Worm (Caenorhabditis elegans) whole organism, early embryonic: ENCODE measurements around the gene col-126.
A peak's percentile ranks its signal among the peaks of the same experiment; 100 is the strongest.

Source experiments
- B0310.2 ChIP-seq: sonication (generic microtip); optimal IDR thresholded peaks from 2 replicates; lab custom pipeline; 2016; ENCODE audit warnings: mild to moderate bottlenecking, missing genetic modification characterization, missing compliant biosample characterization
- F13C5.2 ChIP-seq: sonication (generic microtip); optimal IDR thresholded peaks from 2 replicates; lab custom pipeline; 2017; ENCODE audit warnings: mild to moderate bottlenecking, missing genetic modification characterization, inconsistent platforms, missing compliant biosample characterization
- aly-1 ChIP-seq: sonication (generic microtip); optimal IDR thresholded peaks from 2 replicates; lab custom pipeline; 2016; ENCODE audit warnings: missing genetic modification characterization, missing compliant biosample characterization
- ama-1 ChIP-seq: fragments of 150-350 bp; optimal IDR thresholded peaks from 2 replicates; lab custom pipeline; 2014
- ceh-13 ChIP-seq: fragments of 200-800 bp; sonication (Bioruptor generic); optimal IDR thresholded peaks from 2 replicates; lab custom pipeline; 2018; ENCODE audit warnings: mild to moderate bottlenecking, missing genetic modification characterization, missing compliant biosample characterization
- ceh-36 ChIP-seq: sonication (generic microtip); optimal IDR thresholded peaks from 2 replicates; lab custom pipeline; 2016; ENCODE audit warnings: missing genetic modification characterization, inconsistent platforms, missing compliant biosample characterization
- ets-7 ChIP-seq: sonication (generic microtip); optimal IDR thresholded peaks from 2 replicates; lab custom pipeline; 2016; ENCODE audit warnings: missing genotype, missing genetic modification characterization, missing compliant biosample characterization
- flt-1 ChIP-seq: fragments of 200-800 bp; sonication (Bioruptor generic); IDR thresholded peaks from 2 replicates; pipeline ENCODE4 v1.3.6; 2022; ENCODE audit warnings: missing genetic modification characterization, missing compliant biosample characterization
- hmbx-1 ChIP-seq: sonication (generic microtip); optimal IDR thresholded peaks from 2 replicates; lab custom pipeline; 2016; ENCODE audit warnings: mild to moderate bottlenecking, missing genetic modification characterization, missing compliant biosample characterization
- hmg-4 ChIP-seq: fragments of 200-800 bp; sonication (Bioruptor generic); optimal IDR thresholded peaks from 2 replicates; lab custom pipeline; 2018; ENCODE audit warnings: mild to moderate bottlenecking, missing genetic modification characterization, missing compliant biosample characterization
- hnd-1 ChIP-seq: sonication (generic microtip); optimal IDR thresholded peaks from 2 replicates; lab custom pipeline; 2016; ENCODE audit warnings: missing genetic modification characterization, missing compliant biosample characterization
- pes-1 ChIP-seq: fragments of 200-800 bp; sonication (Bioruptor generic); IDR thresholded peaks from 2 replicates; pipeline ENCODE4 v1.3.6; 2022; ENCODE audit warnings: missing genetic modification reagents, missing genetic modification characterization, missing compliant biosample characterization
- scrt-1 ChIP-seq: fragments of 200-800 bp; sonication (Bioruptor generic); IDR thresholded peaks from 2 replicates; pipeline ENCODE4 v1.3.6; 2022; ENCODE audit warnings: missing genetic modification characterization, missing compliant biosample characterization
- sea-1 ChIP-seq: fragments of 200-800 bp; sonication (Bioruptor generic); conservative IDR thresholded peaks from 2 replicates; pipeline ENCODE4 v1.3.6; 2022; ENCODE audit warnings: missing genetic modification characterization, missing compliant biosample characterization
- tbx-11 ChIP-seq: fragments of 200-800 bp; sonication (Bioruptor generic); IDR thresholded peaks from 2 replicates; pipeline ENCODE4 v1.3.6; 2022; ENCODE audit warnings: missing genetic modification characterization, missing compliant biosample characterization
- tbx-37 ChIP-seq: fragments of 200-800 bp; sonication (Bioruptor generic); conservative IDR thresholded peaks from 2 replicates; pipeline ENCODE4 v1.3.6; 2022; ENCODE audit warnings: missing genetic modification reagents, missing genetic modification characterization, missing compliant biosample characterization
- tra-4 ChIP-seq: sonication (generic microtip); optimal IDR thresholded peaks from 2 replicates; lab custom pipeline; 2017; ENCODE audit warnings: missing genetic modification characterization, missing compliant biosample characterization

The col-126 gene

DNA sequence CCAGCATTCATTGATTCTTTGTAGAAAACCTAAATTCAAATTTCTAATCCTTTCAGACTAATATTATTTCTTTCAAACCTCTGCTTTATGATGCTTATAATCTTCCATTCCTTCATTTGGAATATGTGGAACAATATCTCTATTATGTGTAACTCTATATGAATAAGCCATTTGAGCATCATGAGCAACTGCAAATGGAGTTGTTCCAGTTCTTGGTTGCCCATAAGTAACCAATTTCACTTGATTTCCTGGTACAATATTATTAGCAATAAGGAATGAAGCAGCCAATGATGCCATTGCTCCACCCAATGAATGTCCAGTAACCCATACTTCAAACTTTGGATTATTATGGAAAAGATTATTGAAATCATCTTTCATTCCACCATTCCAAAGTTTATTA is 41.8 kb downstream of the col-126 start:
- no peak for TF ChIP-seq flt-1 (GFP tag; lab: Robert Waterston, UW)
- TF ChIP-seq pes-1 (GFP tag; lab: Robert Waterston, UW): no peak
- TF ChIP-seq F13C5.2: no peak
- TF ChIP-seq ama-1 (lab: Kevin White, UChicago): no peak
- TF ChIP-seq tra-4 (tag; lab: Kevin White, UChicago): no peak
- no peak for TF ChIP-seq hnd-1 (tag; lab: Kevin White, UChicago)
- TF ChIP-seq hmbx-1 (tag; lab: Kevin White, UChicago): no peak
- TF ChIP-seq aly-1 (tag; lab: Kevin White, UChicago): no peak
- TF ChIP-seq tbx-37: no peak
- TF ChIP-seq scrt-1: no peak
- no peak for TF ChIP-seq ets-7
- no peak for TF ChIP-seq ceh-13
- no peak for TF ChIP-seq hmg-4
- no peak for TF ChIP-seq sea-1 (GFP tag; lab: Robert Waterston, UW)
- no peak for TF ChIP-seq B0310.2 (tag; lab: Kevin White, UChicago)
- no peak for TF ChIP-seq tbx-11 (GFP tag; lab: Robert Waterston, UW)

- no peak for TF ChIP-seq ama-1 (lab: Kevin White, UChicago)
These were observed 43.3 kb downstream of the col-126 start, which contains the start of gene B0035.13 for ce11 chrIV:11306548-11306947. Gene B0035.13 (minus strand): TSS chrIV:11306720.

- TF ChIP-seq hmg-4 (no peak), ama-1 (lab: Kevin White, UChicago) (no peak), ceh-36 (no peak), F13C5.2 (no peak), hnd-1 (tag; lab: Kevin White, UChicago) (no peak), tra-4 (tag; lab: Kevin White, UChicago) (no peak), ets-7 (no peak), hmbx-1 (tag; lab: Kevin White, UChicago) (no peak), tbx-11 (GFP tag; lab: Robert Waterston, UW) (no peak), sea-1 (GFP tag; lab: Robert Waterston, UW) (no peak), flt-1 (GFP tag; lab: Robert Waterston, UW) (no peak), pes-1 (GFP tag; lab: Robert Waterston, UW) (no peak)
These were observed 44.6 kb downstream of the col-126 start for ce11 chrIV:11307770-11308169.

DNA sequence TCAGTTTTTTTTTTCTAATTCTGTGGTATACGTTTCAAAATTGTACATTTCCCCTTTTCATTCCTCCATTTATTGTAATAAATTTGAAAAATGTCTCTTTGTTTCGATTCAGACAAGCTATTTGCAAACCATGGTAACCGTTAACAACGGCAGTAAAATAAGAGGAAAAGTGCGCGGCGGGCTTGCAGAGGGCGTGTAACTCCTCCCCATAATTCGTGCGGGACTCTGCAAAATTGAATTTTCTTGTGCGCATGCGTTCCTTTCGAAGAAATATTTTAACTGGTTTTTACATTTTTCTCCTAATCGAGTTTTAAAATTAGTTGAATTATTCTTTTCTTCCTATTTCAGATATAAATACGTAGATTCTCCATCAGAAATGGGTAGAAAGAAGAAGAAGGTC is 47.4 kb downstream of the col-126 start, which contains the start of gene znf-207:
Gene znf-207, plus strand, starts transcription at position 349 of the 400 bp plus-strand sequence.
- no peak for TF ChIP-seq tra-4 (tag; lab: Kevin White, UChicago)
- no peak for TF ChIP-seq B0310.2 (tag; lab: Kevin White, UChicago)
- peak; percentile 57 for TF ChIP-seq aly-1 (tag; lab: Kevin White, UChicago)
- TF ChIP-seq hmg-4: no peak
- TF ChIP-seq F13C5.2: peak; percentile 75
- TF ChIP-seq hnd-1 (tag; lab: Kevin White, UChicago): peak; percentile 20
- peak; percentile 24 for TF ChIP-seq ceh-13
- TF ChIP-seq pes-1 (GFP tag; lab: Robert Waterston, UW): peak; percentile 73
- 0 out of 2 replicates have a peak, but pooled peaks have one; percentile 37 for TF ChIP-seq tbx-37
- peak; percentile 61; the same call in 1 of the 2 replicates for TF ChIP-seq flt-1 (GFP tag; lab: Robert Waterston, UW)
- 0 out of 2 replicates have a peak, but pooled peaks have one; percentile 51 for TF ChIP-seq sea-1 (GFP tag; lab: Robert Waterston, UW)
- TF ChIP-seq tbx-11 (GFP tag; lab: Robert Waterston, UW): 0 out of 2 replicates have a peak, but pooled peaks have one; percentile 26
- peak; percentile 9 for TF ChIP-seq hmbx-1 (tag; lab: Kevin White, UChicago)

- TF ChIP-seq tra-4 (tag; lab: Kevin White, UChicago) (no peak), ets-7 (no peak), hmbx-1 (tag; lab: Kevin White, UChicago) (no peak), F13C5.2 (no peak), flt-1 (GFP tag; lab: Robert Waterston, UW) (no peak)
These were observed 48.3 kb downstream of the col-126 start for ce11 chrIV:11311484-11311883.

ce11 chrIV:11313880-11314279 is 50.7 kb downstream of the col-126 start, which contains the start of gene dnj-2:
Gene dnj-2 (minus strand): TSS chrIV:11313980.
- TF ChIP-seq F13C5.2 (no peak), sea-1 (GFP tag; lab: Robert Waterston, UW) (no peak), tbx-11 (GFP tag; lab: Robert Waterston, UW) (no peak), scrt-1 (no peak), flt-1 (GFP tag; lab: Robert Waterston, UW) (no peak), ceh-13 (no peak), hmg-4 (no peak), tra-4 (tag; lab: Kevin White, UChicago) (no peak), pes-1 (GFP tag; lab: Robert Waterston, UW) (no peak), hnd-1 (tag; lab: Kevin White, UChicago) (no peak), hmbx-1 (tag; lab: Kevin White, UChicago) (no peak), tbx-37 (no peak), aly-1 (tag; lab: Kevin White, UChicago) (no peak), ama-1 (lab: Kevin White, UChicago) (no peak), B0310.2 (tag; lab: Kevin White, UChicago) (no peak), ceh-36 (no peak), ets-7 (no peak)
